Fruit fly (Drosophila melanogaster): ENCODE measurements around the gene CG43354.

Gene CG43354

DNA sequence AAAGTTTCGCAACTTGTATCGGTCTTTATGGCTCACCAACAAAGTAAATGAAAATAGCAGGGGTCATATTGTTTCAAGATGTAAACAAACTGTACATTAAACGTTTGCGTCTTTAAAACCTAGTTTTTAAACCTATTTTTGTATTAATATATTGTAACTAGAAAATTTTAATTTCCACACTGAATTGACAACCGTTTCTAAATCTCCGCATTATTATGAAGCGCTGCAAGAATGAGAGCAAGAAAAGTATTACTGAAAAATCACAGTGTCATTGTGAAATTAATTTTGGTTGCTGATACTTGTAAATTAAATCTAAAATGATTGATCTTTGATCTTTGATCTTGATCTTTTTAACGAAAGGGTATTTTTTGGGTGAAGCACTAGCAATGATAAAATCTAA, 17.9 kb downstream of the CG43354 start, which contains the start of gene CG43362:
Gene CG43362, minus strand, starts transcription at position 101 of the 400 bp plus-strand sequence.
- TF ChIP-seq kay (GFP tag; ENCODE audit: borderline replicate concordance) = no peak
- no peak for TF ChIP-seq tj (GFP tag; optimal IDR thresholded peaks at IDR 0.05)

- no peak for TF ChIP-seq ovo (GFP tag; optimal IDR thresholded peaks at IDR 0.05)
- no peak for TF ChIP-seq Clk (GFP tag; optimal IDR thresholded peaks at IDR 0.05)
- no peak for TF ChIP-seq Hr96 (GFP tag; optimal IDR thresholded peaks at IDR 0.05)
- no peak for TF ChIP-seq CG33017 (tag; optimal IDR thresholded peaks at IDR 0.05)
- no peak for TF ChIP-seq tj (GFP tag; optimal IDR thresholded peaks at IDR 0.05)
- no peak for TF ChIP-seq bab1 (GFP tag; optimal IDR thresholded peaks at IDR 0.05)
- no peak for TF ChIP-seq CG11617 (GFP tag; optimal IDR thresholded peaks at IDR 0.05)
- no peak for TF ChIP-seq CG5204 (GFP tag; optimal IDR thresholded peaks at IDR 0.05)
- no peak for TF ChIP-seq Mnt (GFP tag; optimal IDR thresholded peaks at IDR 0.05)
- TF ChIP-seq CG7045 (GFP tag; optimal IDR thresholded peaks at IDR 0.05) = no peak
- TF ChIP-seq cic (GFP tag; optimal IDR thresholded peaks at IDR 0.05) = no peak
- TF ChIP-seq CG1620 (GFP tag; optimal IDR thresholded peaks at IDR 0.05) = no peak
These were observed 22.1 kb downstream of the CG43354 start for dm6 chr2L:18287171-18287570.

dm6 chr2L:18285620-18286019, 23.6 kb downstream of the CG43354 start, which contains the start of gene CG31787:
Gene CG31787, minus strand, starts transcription at chr2L:18285720.
- TF ChIP-seq Hr96 (GFP tag; optimal IDR thresholded peaks at IDR 0.05) (no peak), CG14711 (tag; optimal IDR thresholded peaks at IDR 0.05) (no peak), bab1 (GFP tag; optimal IDR thresholded peaks at IDR 0.05) (no peak), CG11617 (GFP tag; optimal IDR thresholded peaks at IDR 0.05) (no peak), CG1620 (GFP tag; optimal IDR thresholded peaks at IDR 0.05) (no peak), CG33017 (tag; optimal IDR thresholded peaks at IDR 0.05) (no peak), Crg-1 (GFP tag; optimal IDR thresholded peaks at IDR 0.05) (no peak), CG7101 (tag; optimal IDR thresholded peaks at IDR 0.05) (no peak), Mnt (GFP tag; optimal IDR thresholded peaks at IDR 0.05) (no peak), CG7045 (GFP tag; optimal IDR thresholded peaks at IDR 0.05) (no peak), pad (GFP tag; optimal IDR thresholded peaks at IDR 0.05) (no peak), cic (GFP tag; optimal IDR thresholded peaks at IDR 0.05) (no peak), kay (GFP tag; ENCODE audit: borderline replicate concordance) (no peak), ovo (GFP tag; optimal IDR thresholded peaks at IDR 0.05) (no peak), cnc (optimal IDR thresholded peaks at IDR 0.05) (no peak), CG12768 (GFP tag; optimal IDR thresholded peaks at IDR 0.05) (no peak), toe (GFP tag; optimal IDR thresholded peaks at IDR 0.05) (no peak)

- no peak for TF ChIP-seq ovo (GFP tag; optimal IDR thresholded peaks at IDR 0.05)
These were observed 24.9 kb downstream of the CG43354 start for dm6 chr2L:18284150-18284842.

dm6 chr2L:18275663-18276062, 33.6 kb downstream of the CG43354 start, which contains the start of gene CG42750:
Gene CG42750, minus strand, starts transcription at chr2L:18275770.
- TF ChIP-seq Mnt (GFP tag; optimal IDR thresholded peaks at IDR 0.05) (no peak), CG11617 (GFP tag; optimal IDR thresholded peaks at IDR 0.05) (no peak), CG14711 (tag; optimal IDR thresholded peaks at IDR 0.05) (no peak), ovo (GFP tag; optimal IDR thresholded peaks at IDR 0.05) (no peak), CG5204 (GFP tag; optimal IDR thresholded peaks at IDR 0.05) (no peak), CG33017 (tag; optimal IDR thresholded peaks at IDR 0.05) (no peak)

dm6 chr2L:18267815-18268214, 41.4 kb downstream of the CG43354 start:
- TF ChIP-seq CG1620 (GFP tag; optimal IDR thresholded peaks at IDR 0.05) = no peak
- TF ChIP-seq Hr96 (GFP tag; optimal IDR thresholded peaks at IDR 0.05) = no peak
- TF ChIP-seq Crg-1 (GFP tag; optimal IDR thresholded peaks at IDR 0.05) = no peak
- TF ChIP-seq pad (GFP tag; optimal IDR thresholded peaks at IDR 0.05) = no peak
- TF ChIP-seq CG33017 (tag; optimal IDR thresholded peaks at IDR 0.05) = no peak
- no peak for TF ChIP-seq CG14711 (tag; optimal IDR thresholded peaks at IDR 0.05)
- no peak for TF ChIP-seq Clk (GFP tag; optimal IDR thresholded peaks at IDR 0.05)
- TF ChIP-seq Mnt (GFP tag; optimal IDR thresholded peaks at IDR 0.05) = no peak
- TF ChIP-seq cnc (optimal IDR thresholded peaks at IDR 0.05) = no peak
- TF ChIP-seq kay (GFP tag; ENCODE audit: borderline replicate concordance) = no peak
